Worm (Caenorhabditis elegans): ENCODE measurements around the gene acr-25.

Gene acr-25

ce11 chrIV:6464005-6464404 is at the start of gene acr-25:
acr-25 (plus strand) TSS chrIV:6464305.
- TF ChIP-seq jun-1 (tag; optimal IDR thresholded peaks at IDR 0.05), result no peak
- no peak for TF ChIP-seq skn-1 (tag; optimal IDR thresholded peaks at IDR 0.05)
- TF ChIP-seq zip-11 (GFP tag; IDR thresholded peaks at IDR 0.05), result no peak
- TF ChIP-seq lim-7 (GFP tag; IDR thresholded peaks at IDR 0.05), result no peak
- no peak for TF ChIP-seq R02D3.7 (tag; optimal IDR thresholded peaks at IDR 0.05)
- TF ChIP-seq cey-2 (tag; optimal IDR thresholded peaks at IDR 0.05; ENCODE audit: borderline replicate concordance, insufficient read depth), result no peak
- no peak for TF ChIP-seq lsy-2 (tag; optimal IDR thresholded peaks at IDR 0.05)
- no peak for TF ChIP-seq pha-4 (GFP tag; IDR thresholded peaks at IDR 0.05)
- no peak for TF ChIP-seq pha-4 (tag; optimal IDR thresholded peaks at IDR 0.05)
- no peak for TF ChIP-seq tra-1 (GFP tag; IDR thresholded peaks at IDR 0.05)

- TF ChIP-seq ZK337.2 (GFP tag; IDR thresholded peaks at IDR 0.05) (no peak), dpl-1 (GFP tag; optimal IDR thresholded peaks at IDR 0.05) (peak; percentile 96), fkh-10 (GFP tag; optimal IDR thresholded peaks at IDR 0.05) (peak; percentile 32), tag-97 (GFP tag; IDR thresholded peaks at IDR 0.05) (no peak), Y48G9A.11 (GFP tag; IDR thresholded peaks at IDR 0.05) (peak; percentile 99), hmg-1.1 (GFP tag; IDR thresholded peaks at IDR 0.05) (0 out of 2 replicates have a peak, but pooled peaks have one; percentile 12), dmd-6 (GFP tag; IDR thresholded peaks at IDR 0.05) (no peak), ZK546.5 (tag; optimal IDR thresholded peaks at IDR 0.05) (no peak), lin-38 (GFP tag; IDR thresholded peaks at IDR 0.05) (peak; percentile 46), pha-4 (GFP tag; IDR thresholded peaks at IDR 0.05) (no peak), pha-4 (tag; optimal IDR thresholded peaks at IDR 0.05) (peak; percentile 17), aha-1 (tag) (peak; percentile 35), R02D3.7 (tag; optimal IDR thresholded peaks at IDR 0.05) (peak; percentile 95), zag-1 (tag; optimal IDR thresholded peaks at IDR 0.05) (no peak), mdt-29 (GFP tag; IDR thresholded peaks at IDR 0.05) (no peak), T20F7.1 (GFP tag; optimal IDR thresholded peaks at IDR 0.05) (peak; percentile 98), rbr-2 (tag; optimal IDR thresholded peaks at IDR 0.05) (no peak)
These were observed 49.0 kb upstream of the acr-25 start, which contains the start of gene exos-2 for ce11 chrIV:6415149-6415548. exos-2 (plus strand) TSS chrIV:6415478.

ce11 chrIV:6416553-6416952 is 47.6 kb upstream of the acr-25 start, which contains the start of gene Y73B6BL.22:
Y73B6BL.22 (minus strand) TSS chrIV:6416653.
- TF ChIP-seq D1046.2 (GFP tag; IDR thresholded peaks at IDR 0.05) (no peak), ZK337.2 (GFP tag; IDR thresholded peaks at IDR 0.05) (no peak), skn-1 (tag; optimal IDR thresholded peaks at IDR 0.05) (no peak), egl-43 (GFP tag; IDR thresholded peaks at IDR 0.05) (no peak), aha-1 (tag) (peak; percentile 8)

ce11 chrIV:6417612-6418011 is 46.5 kb upstream of the acr-25 start:
- TF ChIP-seq F26F4.8 (GFP tag; conservative IDR thresholded peaks at IDR 0.05) (no peak), vab-7 (GFP tag; IDR thresholded peaks at IDR 0.05) (no peak), F49E8.2 (tag; optimal IDR thresholded peaks at IDR 0.05; ENCODE audit: borderline replicate concordance) (peak; percentile 20), madf-9 (GFP tag; conservative IDR thresholded peaks at IDR 0.05) (no peak)

- TF ChIP-seq mdl-1 (tag; optimal IDR thresholded peaks at IDR 0.05) (no peak), Y48G9A.11 (GFP tag; IDR thresholded peaks at IDR 0.05) (no peak), ZK337.2 (GFP tag; IDR thresholded peaks at IDR 0.05) (no peak), hif-1 (tag; optimal IDR thresholded peaks at IDR 0.05) (no peak), saeg-2 (GFP tag; IDR thresholded peaks at IDR 0.05) (no peak), lin-38 (GFP tag; IDR thresholded peaks at IDR 0.05) (no peak), F10B5.3 (tag; optimal IDR thresholded peaks at IDR 0.05) (no peak), D1046.2 (GFP tag; IDR thresholded peaks at IDR 0.05) (no peak), nhr-76 (tag; optimal IDR thresholded peaks at IDR 0.05) (no peak), T20F7.1 (GFP tag; optimal IDR thresholded peaks at IDR 0.05) (no peak), daf-19 (GFP tag; conservative IDR thresholded peaks at IDR 0.05) (no peak), fkh-10 (GFP tag; optimal IDR thresholded peaks at IDR 0.05) (no peak), daf-12 (tag; optimal IDR thresholded peaks at IDR 0.05) (no peak), unc-130 (GFP tag; optimal IDR thresholded peaks at IDR 0.05) (no peak), T26A8.4 (GFP tag; IDR thresholded peaks at IDR 0.05) (no peak), nhr-10 (tag; optimal IDR thresholded peaks at IDR 0.05) (no peak)
These were observed 45.0 kb upstream of the acr-25 start, which contains the start of the genes Y73B6BL.23 and htp-2 for ce11 chrIV:6419031-6419582. Y73B6BL.23 (minus strand) TSS chrIV:6419081. htp-2 (plus strand) TSS chrIV:6419522.
